Fruit fly (Drosophila melanogaster) whole organism, prepupa: ENCODE results near the gene CG15459.

Source experiments
- Blimp-1 ChIP-seq: fragments of 200-800 bp; sonication (Bioruptor generic); optimal IDR thresholded peaks from 3 replicates; lab custom pipeline; 2017; ENCODE audit warnings: missing biosample characterization, missing genetic modification characterization, mild to moderate bottlenecking, moderate library complexity, missing genetic modification reagents
- CG10669 ChIP-seq: fragments of 200-800 bp; sonication (Bioruptor generic); optimal IDR thresholded peaks from 3 replicates; lab custom pipeline; 2018; ENCODE audit warnings: missing biosample characterization, mild to moderate bottlenecking, missing genetic modification characterization, moderate library complexity
- CG11294 ChIP-seq: fragments of 200-800 bp; sonication (Bioruptor generic); IDR thresholded peaks from 2 replicates; pipeline ENCODE4 v1.3.6; 2022; ENCODE audit warnings: missing biosample characterization, missing genetic modification characterization
- CG11902 ChIP-seq: fragments of 200-800 bp; sonication (Bioruptor generic); optimal IDR thresholded peaks from 3 replicates; lab custom pipeline; 2016; ENCODE audit warnings: missing biosample characterization, missing genetic modification characterization
- CG15336 ChIP-seq: fragments of 200-800 bp; sonication (Bioruptor generic); IDR thresholded peaks from 2 replicates; pipeline ENCODE4 v1.3.6; 2022; ENCODE audit warnings: missing biosample characterization, missing genetic modification characterization
- CG1621 ChIP-seq: fragments of 200-800 bp; sonication (Bioruptor generic); optimal IDR thresholded peaks from 3 replicates; lab custom pipeline; 2018; ENCODE audit warnings: missing biosample characterization, mild to moderate bottlenecking, missing genetic modification characterization
- CG31627 ChIP-seq: fragments of 200-800 bp; sonication (Bioruptor generic); optimal IDR thresholded peaks from 3 replicates; lab custom pipeline; 2016; ENCODE audit warnings: missing biosample characterization, missing genetic modification characterization
- CG32006 ChIP-seq: fragments of 200-800 bp; sonication (Bioruptor generic); optimal IDR thresholded peaks from 3 replicates; lab custom pipeline; 2017; ENCODE audit warnings: missing biosample characterization, mild to moderate bottlenecking, missing genetic modification characterization
- CG3919 ChIP-seq: fragments of 200-800 bp; sonication (Bioruptor generic); optimal IDR thresholded peaks from 3 replicates; lab custom pipeline; 2016; ENCODE audit warnings: missing biosample characterization, missing genetic modification characterization
- CG6163 ChIP-seq: fragments of 200-800 bp; sonication (Bioruptor generic); IDR thresholded peaks from 3 replicates; pipeline ENCODE4 v1.3.6; 2022; ENCODE audit warnings: missing biosample characterization, missing genetic modification characterization
- CG6792 ChIP-seq: fragments of 200-800 bp; sonication (Bioruptor generic); optimal IDR thresholded peaks from 3 replicates; lab custom pipeline; 2016; ENCODE audit warnings: missing biosample characterization, missing genetic modification characterization
- CG7368 ChIP-seq: fragments of 200-800 bp; sonication (Bioruptor generic); optimal IDR thresholded peaks from 3 replicates; lab custom pipeline; 2016; ENCODE audit warnings: missing biosample characterization, missing genetic modification characterization
- CG8119 ChIP-seq: fragments of 200-800 bp; sonication (Bioruptor generic); IDR thresholded peaks from 3 replicates; pipeline ENCODE4 v1.3.6; 2022; ENCODE audit warnings: missing biosample characterization, missing genetic modification characterization
- CG8319 ChIP-seq: fragments of 200-800 bp; sonication (Bioruptor generic); optimal IDR thresholded peaks from 3 replicates; lab custom pipeline; 2016; ENCODE audit warnings: missing biosample characterization, missing genetic modification characterization
- CG8632 ChIP-seq: fragments of 200-800 bp; sonication (Bioruptor generic); optimal IDR thresholded peaks from 3 replicates; lab custom pipeline; 2016; ENCODE audit warnings: missing biosample characterization, missing genetic modification characterization
- CG9139 ChIP-seq: fragments of 200-800 bp; sonication (Bioruptor generic); optimal IDR thresholded peaks from 3 replicates; lab custom pipeline; 2017; ENCODE audit warnings: missing biosample characterization, mild to moderate bottlenecking, missing genetic modification characterization
- Eip75B ChIP-seq: fragments of 200-800 bp; sonication (Bioruptor generic); optimal IDR thresholded peaks from 3 replicates; lab custom pipeline; 2016; ENCODE audit warnings: missing biosample characterization, missing genetic modification characterization
- Eip78C ChIP-seq: fragments of 200-800 bp; sonication (Bioruptor generic); peaks from one replicate; lab custom pipeline; 2016; ENCODE audit warnings: missing biosample characterization, missing genetic modification characterization
- Ets96B ChIP-seq: fragments of 200-800 bp; optimal IDR thresholded peaks from 2 replicates; lab custom pipeline; 2019; ENCODE audit warnings: missing biosample characterization, mild to moderate bottlenecking, missing genetic modification characterization, moderate library complexity
- Gug ChIP-seq: fragments of 200-800 bp; sonication (Bioruptor generic); IDR thresholded peaks from 2 replicates; pipeline ENCODE4 v1.3.6; 2022; ENCODE audit warnings: missing biosample characterization, missing genetic modification characterization
- Hr38 ChIP-seq: sonication (Bioruptor generic); optimal IDR thresholded peaks from 2 replicates; lab custom pipeline; 2016; ENCODE audit warnings: missing biosample characterization, missing genetic modification characterization
- Hr39 ChIP-seq: fragments of 200-800 bp; sonication (Bioruptor generic); optimal IDR thresholded peaks from 2 replicates; lab custom pipeline; 2016; ENCODE audit warnings: missing biosample characterization, missing genetic modification characterization
- Hr4 ChIP-seq: fragments of 200-800 bp; sonication (Bioruptor generic); optimal IDR thresholded peaks from 3 replicates; lab custom pipeline; 2016; ENCODE audit warnings: missing biosample characterization, missing genetic modification characterization
- Lpt ChIP-seq: fragments of 200-800 bp; sonication (Bioruptor generic); optimal IDR thresholded peaks from 3 replicates; lab custom pipeline; 2016; ENCODE audit warnings: missing biosample characterization, missing genetic modification characterization
- Met ChIP-seq: fragments of 200-800 bp; sonication (Bioruptor generic); optimal IDR thresholded peaks from 3 replicates; lab custom pipeline; 2016; ENCODE audit warnings: missing biosample characterization, missing genetic modification characterization
- OdsH ChIP-seq: fragments of 200-800 bp; sonication (Bioruptor generic); optimal IDR thresholded peaks from 3 replicates; lab custom pipeline; 2016; ENCODE audit warnings: missing biosample characterization, missing genetic modification characterization
- Sox102F ChIP-seq: fragments of 200-800 bp; sonication (Bioruptor generic); optimal IDR thresholded peaks from 2 replicates; lab custom pipeline; 2016; ENCODE audit warnings: missing biosample characterization, mild to moderate bottlenecking, missing genetic modification characterization
- Sox14 ChIP-seq: fragments of 200-800 bp; sonication (Bioruptor generic); optimal IDR thresholded peaks from 3 replicates; lab custom pipeline; 2016; ENCODE audit warnings: missing biosample characterization, missing genetic modification characterization
- achi ChIP-seq: fragments of 200-800 bp; sonication (Bioruptor generic); optimal IDR thresholded peaks from 3 replicates; lab custom pipeline; 2016; ENCODE audit warnings: missing biosample characterization, missing genetic modification characterization
- acj6 ChIP-seq: fragments of 200-800 bp; sonication (Bioruptor generic); optimal IDR thresholded peaks from 3 replicates; lab custom pipeline; 2016; ENCODE audit warnings: missing biosample characterization, missing genetic modification characterization
- cyc ChIP-seq: fragments of 200-800 bp; sonication (Bioruptor generic); optimal IDR thresholded peaks from 3 replicates; lab custom pipeline; 2016; ENCODE audit warnings: missing biosample characterization, missing genetic modification characterization
- dac ChIP-seq: fragments of 200-800 bp; sonication (Bioruptor generic); optimal IDR thresholded peaks from 2 replicates; lab custom pipeline; 2017; ENCODE audit warnings: missing biosample characterization, mild to moderate bottlenecking, missing genetic modification characterization
- dsx ChIP-seq: fragments of 200-800 bp; optimal IDR thresholded peaks from 3 replicates; lab custom pipeline; 2019; ENCODE audit warnings: missing biosample characterization, mild to moderate bottlenecking, missing genetic modification characterization, moderate library complexity; ENCODE audit not compliant: poor library complexity, severe bottlenecking
- eg ChIP-seq: fragments of 200-800 bp; sonication (Bioruptor generic); IDR thresholded peaks from 3 replicates; pipeline ENCODE4 v1.3.6; 2022; ENCODE audit warnings: missing biosample characterization, missing genetic modification characterization
- esn ChIP-seq: fragments of 200-800 bp; sonication (Bioruptor generic); optimal IDR thresholded peaks from 2 replicates; lab custom pipeline; 2016; ENCODE audit warnings: missing biosample characterization, mild to moderate bottlenecking, missing genetic modification characterization, moderate library complexity
- lz ChIP-seq: fragments of 200-800 bp; sonication (Bioruptor generic); optimal IDR thresholded peaks from 3 replicates; lab custom pipeline; 2016; ENCODE audit warnings: missing biosample characterization, missing genetic modification characterization
- net ChIP-seq: fragments of 200-800 bp; sonication (Bioruptor generic); optimal IDR thresholded peaks from 3 replicates; lab custom pipeline; 2016; ENCODE audit warnings: missing biosample characterization, missing genetic modification characterization
- pdm3 ChIP-seq: fragments of 200-800 bp; sonication (Bioruptor generic); optimal IDR thresholded peaks from 3 replicates; lab custom pipeline; 2016; ENCODE audit warnings: missing biosample characterization, missing genetic modification characterization
- salr ChIP-seq, 2 experiments: fragments of 200-800 bp; sonication (Bioruptor generic); optimal IDR thresholded peaks; 3 replicates each; lab custom pipeline; 2016 to 2018; ENCODE audit warnings: missing biosample characterization in 2 of 2, missing genetic modification characterization in 2 of 2, mild to moderate bottlenecking in 1 of 2
- spab ChIP-seq: fragments of 200-800 bp; sonication (Bioruptor generic); optimal IDR thresholded peaks from 2 replicates; lab custom pipeline; 2017; ENCODE audit warnings: missing biosample characterization, mild to moderate bottlenecking, missing genetic modification characterization, missing genetic modification reagents
- svp ChIP-seq: fragments of 200-800 bp; sonication (Bioruptor generic); peaks from one replicate; lab custom pipeline; 2016; ENCODE audit warnings: missing biosample characterization, missing genetic modification characterization
- topi ChIP-seq: fragments of 200-800 bp; sonication (Bioruptor generic); optimal IDR thresholded peaks from 3 replicates; lab custom pipeline; 2016; ENCODE audit warnings: missing biosample characterization, missing genetic modification characterization

The CG15459 gene

DNA sequence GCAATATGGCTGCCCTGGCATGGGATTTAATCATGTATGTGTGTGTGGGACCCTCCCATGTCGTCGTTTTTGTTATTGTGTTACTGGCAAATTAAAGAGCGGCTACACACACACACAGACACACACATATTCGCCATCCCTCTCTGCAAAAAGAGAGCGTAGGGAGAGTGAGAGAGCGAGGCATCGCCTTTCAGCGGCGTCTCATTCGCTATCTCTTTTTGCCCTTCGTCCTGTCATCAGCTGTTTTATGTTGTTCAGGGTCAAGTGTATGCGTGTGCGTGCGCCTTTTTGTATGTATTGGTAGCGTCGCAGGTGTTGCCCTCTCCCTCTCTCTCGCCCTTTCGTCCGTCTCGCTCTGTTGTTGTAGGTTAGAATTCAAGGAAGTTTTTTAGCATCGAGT is 23.5 kb upstream of the CG15459 start:
- no peak for TF ChIP-seq salr (GFP tag; optimal IDR thresholded peaks at IDR 0.05; lab: Kevin White, UChicago)

DNA sequence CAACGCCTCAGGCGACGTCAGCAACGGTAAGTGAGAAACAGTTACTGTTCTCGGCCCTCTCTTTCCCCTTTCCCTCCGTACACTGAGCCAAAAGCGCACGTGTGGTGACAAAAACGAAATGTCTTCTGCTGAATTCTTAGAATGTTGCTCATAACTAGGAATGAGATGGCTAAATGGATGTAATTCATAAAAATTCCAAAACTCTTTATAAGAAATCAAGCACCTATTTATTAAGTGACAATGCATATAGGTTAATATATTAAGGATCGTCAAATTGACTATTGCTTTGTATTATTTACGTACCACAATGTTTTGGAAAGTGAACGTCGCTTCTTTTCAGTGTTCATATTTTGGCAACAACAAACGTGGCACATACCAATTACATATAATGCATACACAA is 21.2 kb upstream of the CG15459 start:
- TF ChIP-seq CG6163 (GFP tag; lab: Robert Waterston, UW), result no peak
- peak; percentile 59 for TF ChIP-seq Eip78C (GFP tag; lab: Kevin White, UChicago)

DNA sequence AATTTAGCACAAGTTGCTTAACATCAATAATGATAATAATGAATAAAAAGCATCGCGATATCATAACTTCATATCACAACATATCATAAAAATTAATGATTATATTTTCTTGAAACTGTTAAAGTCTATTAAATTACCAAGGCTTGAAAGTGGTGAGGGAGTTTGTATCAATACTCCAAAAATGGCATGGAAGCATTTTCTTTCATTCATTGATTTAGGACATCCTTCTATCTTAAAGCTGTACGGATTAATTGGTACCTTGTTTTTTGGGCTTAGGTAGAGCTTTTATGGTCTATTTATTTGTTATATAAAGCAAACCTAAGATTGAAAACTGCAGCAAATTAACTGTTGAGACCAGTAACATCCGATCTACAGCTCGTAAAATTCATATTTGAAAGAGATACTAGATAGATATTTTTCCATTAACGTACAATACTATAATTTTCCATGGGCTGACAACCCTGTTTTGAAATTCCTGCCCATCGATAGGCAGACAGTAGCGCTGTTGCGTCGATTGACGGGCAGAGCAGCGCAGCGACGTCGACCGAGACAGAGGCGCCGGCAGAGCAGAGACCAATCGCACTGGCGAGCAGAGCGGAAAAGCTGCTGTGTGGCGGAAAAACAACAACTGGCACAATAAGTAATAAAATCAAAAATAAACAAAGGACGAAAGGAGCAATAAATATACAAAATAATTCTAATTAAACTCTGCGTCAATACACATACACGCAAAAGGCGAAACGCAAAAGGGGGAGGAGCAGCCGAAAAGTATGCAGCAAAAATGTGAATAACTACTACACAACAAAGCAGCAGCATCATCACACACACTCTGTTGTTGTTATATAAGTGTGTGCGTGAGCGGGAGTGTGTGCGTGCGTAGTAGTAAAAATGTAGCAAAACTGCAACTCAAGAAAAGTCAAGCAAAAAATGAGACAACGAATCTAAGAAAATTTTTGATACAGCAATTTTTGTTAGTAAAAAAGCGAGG is 20.3 kb upstream of the CG15459 start, which contains the start of gene CG1695:
Gene CG1695, plus strand, starts transcription at position 606 of the 988 bp plus-strand sequence.
- TF ChIP-seq CG1621 (tag; lab: Kevin White, UChicago) (no peak), pdm3 (GFP tag; lab: Kevin White, UChicago) (peak; percentile 21), Hr4 (GFP tag; lab: Kevin White, UChicago) (peak; percentile 8), topi (GFP tag; lab: Kevin White, UChicago) (peak; percentile 16), acj6 (no peak), Eip78C (GFP tag; lab: Kevin White, UChicago) (peak; percentile 69), CG9139 (no peak), Met (GFP tag; lab: Kevin White, UChicago) (peak; percentile 23), CG31627 (GFP tag; lab: Kevin White, UChicago) (peak; percentile 21), OdsH (peak; percentile 23), Gug (no peak), esn (GFP tag; lab: Kevin White, UChicago) (peak; percentile 18), achi (GFP tag; lab: Kevin White, UChicago) (peak; percentile 4), net (GFP tag; lab: Kevin White, UChicago) (no peak), cyc (GFP tag; lab: Kevin White, UChicago) (peak; percentile 37), dac (GFP tag; lab: Kevin White, UChicago) (no peak), svp (peak; percentile 69), spab (GFP tag; lab: Kevin White, UChicago) (no peak), Hr39 (GFP tag; lab: Kevin White, UChicago) (peak; percentile 20), CG6792 (GFP tag; lab: Kevin White, UChicago) (peak; percentile 32), lz (peak; percentile 5), dsx (no peak), CG15336 (GFP tag; lab: Robert Waterston, UW) (0 out of 2 replicates have a peak, but pooled peaks have one; percentile 7), Sox102F (GFP tag; lab: Kevin White, UChicago) (no peak), CG32006 (GFP tag; lab: Kevin White, UChicago) (peak; percentile 43)
- TF ChIP-seq, all 60 proteins: peak for 16

DNA sequence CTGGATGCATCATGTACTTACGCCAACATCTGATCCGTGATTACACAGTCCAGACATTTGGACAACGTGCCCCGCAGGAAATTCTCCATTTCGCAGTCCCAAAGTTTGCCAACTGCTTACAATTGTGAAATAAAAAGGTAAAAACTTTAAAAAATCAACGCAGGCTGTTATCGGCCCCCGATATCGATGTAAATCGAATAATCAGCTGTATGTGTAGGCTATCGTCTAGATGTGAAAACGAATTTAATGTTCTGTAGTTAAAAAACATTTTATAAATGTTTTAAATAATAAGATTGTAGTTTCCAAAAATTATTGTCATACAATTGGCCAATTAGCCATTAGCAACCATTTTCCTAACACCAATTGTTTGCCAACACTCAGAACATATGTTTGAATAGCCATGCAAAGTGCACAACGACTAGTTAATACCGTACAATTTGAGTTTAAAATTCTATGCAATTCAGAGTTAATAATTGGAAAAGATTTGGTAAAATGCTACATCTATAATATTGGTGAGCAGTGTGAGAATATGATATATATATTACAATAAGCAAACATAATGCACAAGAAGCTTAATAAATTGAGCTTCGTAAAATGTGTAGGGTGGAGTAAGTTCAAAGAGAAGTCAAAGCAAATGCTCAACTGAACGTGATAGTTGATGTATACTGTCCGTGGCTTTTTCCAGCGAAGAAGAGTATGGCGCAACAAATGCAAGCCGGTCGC is 16.3 kb upstream of the CG15459 start, which contains the start of the genes CG11710 and mal:
Gene CG11710, minus strand, starts transcription at position 192 of the 723 bp plus-strand sequence.
Gene mal, plus strand, starts transcription at position 194 of the 723 bp plus-strand sequence.
- TF ChIP-seq Met (GFP tag; lab: Kevin White, UChicago) (peak; percentile 90), salr (GFP tag; optimal IDR thresholded peaks at IDR 0.05; lab: Kevin White, UChicago) (no peak), svp (no peak), CG10669 (peak; percentile 87), Ets96B (tag; lab: Kevin White, UChicago) (peak; percentile 82), CG32006 (GFP tag; lab: Kevin White, UChicago) (peak; percentile 81), CG8119 (GFP tag; lab: Robert Waterston, UW) (peak; percentile 85), CG1621 (tag; lab: Kevin White, UChicago) (peak; percentile 72), CG11902 (peak; percentile 73), CG8319 (peak; percentile 72), Hr39 (GFP tag; lab: Kevin White, UChicago) (peak; percentile 83), CG7368 (GFP tag; lab: Kevin White, UChicago) (peak; percentile 77), eg (GFP tag; lab: Robert Waterston, UW) (peak; percentile 78; the same call in 2 of the 3 replicates), Eip78C (GFP tag; lab: Kevin White, UChicago) (peak; percentile 95), Lpt (GFP tag; lab: Kevin White, UChicago) (peak; percentile 65), CG9139 (peak; percentile 76), Blimp-1 (GFP tag; lab: Kevin White, UChicago) (peak; percentile 74), CG8632 (GFP tag; lab: Kevin White, UChicago) (peak; percentile 65), dac (GFP tag; lab: Kevin White, UChicago) (peak; percentile 49), Hr38 (GFP tag; lab: Kevin White, UChicago) (no peak), Sox14 (peak; percentile 85), CG11294 (peak; percentile 56; the same call in 1 of the 2 replicates), achi (GFP tag; lab: Kevin White, UChicago) (no peak), cyc (GFP tag; lab: Kevin White, UChicago) (peak; percentile 87), Eip75B (peak; percentile 80), CG3919 (GFP tag; lab: Kevin White, UChicago) (peak; percentile 84)
